Worm (Caenorhabditis elegans): ENCODE measurements around the gene T05G5.5.

DNA sequence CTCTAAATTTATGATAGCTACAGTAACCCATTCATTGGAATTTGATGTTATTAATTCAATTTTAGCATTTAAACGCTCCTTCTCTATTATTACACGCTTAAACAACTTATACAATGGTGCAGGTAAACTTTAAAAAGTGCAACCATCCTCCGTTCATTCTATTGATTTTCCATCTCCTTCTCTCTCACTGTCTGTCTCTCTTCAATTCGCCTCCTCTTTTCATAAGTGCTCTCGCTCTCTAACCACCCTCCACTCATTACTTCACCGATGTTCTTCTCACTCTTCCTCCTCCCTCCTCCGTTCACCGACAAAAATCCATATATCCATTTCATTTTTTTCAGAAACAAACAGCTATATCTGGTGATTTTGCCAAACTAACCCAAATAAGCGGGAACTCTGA, 14.9 kb upstream of the T05G5.5 start, which contains the start of gene cbp-1:
- no peak for TF ChIP-seq skn-1 (tag; optimal IDR thresholded peaks at IDR 0.05)
- TF ChIP-seq nhr-6 (tag; optimal IDR thresholded peaks at IDR 0.05), result no peak
- no peak for TF ChIP-seq mdt-29 (GFP tag; IDR thresholded peaks at IDR 0.05)
- TF ChIP-seq Y5F2A.4 (GFP tag; optimal IDR thresholded peaks at IDR 0.05), result no peak
- TF ChIP-seq arid-1 (GFP tag; conservative IDR thresholded peaks at IDR 0.05), result no peak
- TF ChIP-seq nhr-42 (GFP tag; IDR thresholded peaks at IDR 0.05), result no peak
- no peak for TF ChIP-seq zag-1 (tag; optimal IDR thresholded peaks at IDR 0.05)
- no peak for TF ChIP-seq set-16 (GFP tag; IDR thresholded peaks at IDR 0.05)
- TF ChIP-seq dpl-1 (GFP tag; optimal IDR thresholded peaks at IDR 0.05), result no peak
- no peak for TF ChIP-seq pqm-1 (tag; optimal IDR thresholded peaks at IDR 0.05)
- TF ChIP-seq F49E8.2 (tag; optimal IDR thresholded peaks at IDR 0.05; ENCODE audit: borderline replicate concordance), result no peak
- TF ChIP-seq lin-39 (tag; optimal IDR thresholded peaks at IDR 0.05), result no peak
- TF ChIP-seq T26A8.4 (GFP tag; IDR thresholded peaks at IDR 0.05), result no peak

Data from whole organism, L4 larva.